Worm (Caenorhabditis elegans): Measurements from ENCODE around the gene glo-3.

glo-3 gene

DNA sequence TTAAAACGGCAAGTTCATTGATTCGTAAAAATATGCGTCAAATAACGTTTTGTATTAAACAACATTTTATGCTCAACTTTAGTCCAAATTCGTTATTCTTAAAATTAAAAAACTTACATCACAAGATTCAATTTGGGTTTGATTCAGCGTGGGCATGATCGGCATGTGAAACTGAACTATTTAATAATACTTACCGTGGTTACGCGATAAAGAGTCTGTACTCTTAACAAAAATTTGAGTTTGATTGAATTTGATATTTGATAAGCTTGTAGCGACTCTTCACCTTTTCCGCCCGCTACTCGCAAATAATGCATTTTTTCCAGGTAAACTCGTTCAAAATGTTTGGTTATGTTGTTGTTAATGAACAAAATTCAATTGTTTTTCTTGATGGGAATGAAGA, at the start of gene glo-3:
Gene glo-3 (plus strand): TSS at position 253 of the 400 bp plus-strand sequence.
- peak; percentile 26 for TF ChIP-seq nhr-28 (tag; optimal IDR thresholded peaks at IDR 0.05)
- no peak for TF ChIP-seq tag-97 (GFP tag; IDR thresholded peaks at IDR 0.05)
- TF ChIP-seq pqm-1 (tag; optimal IDR thresholded peaks at IDR 0.05): peak; percentile 9
- TF ChIP-seq dmd-6 (GFP tag; IDR thresholded peaks at IDR 0.05): peak; percentile 28; the same call in 1 of the 2 replicates
- TF ChIP-seq daf-16 (GFP tag; optimal IDR thresholded peaks at IDR 0.05): no peak
- peak; percentile 21 for TF ChIP-seq daf-16 (tag; optimal IDR thresholded peaks at IDR 0.05)
- peak; percentile 24 for TF ChIP-seq hlh-11 (tag; optimal IDR thresholded peaks at IDR 0.05)
- TF ChIP-seq hlh-30 (tag; optimal IDR thresholded peaks at IDR 0.05; ENCODE audit: insufficient read depth): peak; percentile 53
- TF ChIP-seq lin-38 (GFP tag; IDR thresholded peaks at IDR 0.05): no peak
- peak; percentile 37 for TF ChIP-seq dve-1 (tag; optimal IDR thresholded peaks at IDR 0.05; ENCODE audit: insufficient read depth)

DNA sequence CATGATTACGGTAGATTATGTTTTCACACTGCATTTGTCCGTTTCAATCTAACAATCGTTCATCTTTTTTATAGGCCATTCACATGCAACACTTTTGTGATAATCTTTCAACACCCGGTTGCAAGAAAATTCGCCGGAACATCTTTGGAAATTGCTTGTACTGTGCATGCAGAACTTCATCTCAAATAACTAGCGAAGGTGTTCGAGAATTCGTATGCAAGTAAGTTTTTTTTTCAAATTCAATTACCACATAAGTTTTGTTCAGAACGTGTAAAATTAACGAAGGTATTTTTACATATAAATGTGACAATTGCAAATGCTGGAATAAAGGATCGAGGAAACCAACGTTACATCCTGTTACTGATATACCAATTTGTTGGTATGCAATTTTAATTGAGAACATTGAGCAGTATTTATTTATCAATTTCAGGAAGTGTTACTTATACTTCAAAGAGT, 48.2 kb upstream of the glo-3 start, which contains the start of gene C33D3.3:
Gene C33D3.3 (plus strand): TSS at position 51 of the 456 bp plus-strand sequence.
- TF ChIP-seq nhr-237 (tag; optimal IDR thresholded peaks at IDR 0.05) (no peak), aha-1 (tag) (peak; percentile 95), lin-1 (GFP tag; IDR thresholded peaks at IDR 0.05) (no peak), hif-1 (tag; optimal IDR thresholded peaks at IDR 0.05) (no peak), unc-62 (GFP tag; optimal IDR thresholded peaks at IDR 0.05 in 1 of 2) (peak in 1 of 2 experiments; percentile 63), unc-62 (tag; optimal IDR thresholded peaks at IDR 0.05) (no peak)

DNA sequence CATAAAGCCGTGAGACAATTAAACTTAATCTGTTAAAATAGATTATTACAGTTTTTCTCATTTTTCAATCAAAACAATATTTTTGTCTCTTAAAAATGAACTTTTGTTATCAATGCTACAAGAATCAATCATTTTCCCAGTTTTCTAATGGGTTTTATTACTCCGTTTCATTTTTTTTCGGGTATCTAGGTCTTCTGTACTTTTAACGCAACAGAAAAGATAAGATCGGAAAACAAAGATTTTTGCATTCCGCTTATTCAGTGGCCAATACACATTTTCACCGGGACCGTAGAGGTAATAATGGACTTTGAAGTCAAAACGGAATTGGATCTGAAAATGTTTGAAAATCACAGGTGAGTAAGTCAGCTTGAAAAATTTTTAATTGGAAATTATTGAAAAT, 44.7 kb upstream of the glo-3 start, which contains the start of gene C33D3.4:
Gene C33D3.4 (plus strand): TSS at position 301 of the 400 bp plus-strand sequence.
- TF ChIP-seq Y105C5A.15 (GFP tag; IDR thresholded peaks at IDR 0.05) (no peak), tra-1 (GFP tag; IDR thresholded peaks at IDR 0.05) (no peak), aly-2 (tag; optimal IDR thresholded peaks at IDR 0.05) (no peak), daf-19 (GFP tag; conservative IDR thresholded peaks at IDR 0.05) (no peak), ceh-62 (tag; optimal IDR thresholded peaks at IDR 0.05) (no peak), lin-39 (tag; optimal IDR thresholded peaks at IDR 0.05) (no peak), lir-3 (tag; optimal IDR thresholded peaks at IDR 0.05) (no peak), unc-130 (GFP tag; optimal IDR thresholded peaks at IDR 0.05) (no peak), Y75B8A.6 (GFP tag; IDR thresholded peaks at IDR 0.05) (no peak), madf-9 (GFP tag; conservative IDR thresholded peaks at IDR 0.05) (no peak), dve-1 (tag; optimal IDR thresholded peaks at IDR 0.05; ENCODE audit: insufficient read depth) (no peak), mes-2 (tag; optimal IDR thresholded peaks at IDR 0.05; ENCODE audit: poor library complexity, severe bottlenecking) (no peak), zip-11 (GFP tag; IDR thresholded peaks at IDR 0.05) (no peak), nhr-237 (tag; optimal IDR thresholded peaks at IDR 0.05) (no peak), nhr-10 (tag; optimal IDR thresholded peaks at IDR 0.05) (no peak), fos-1 (tag; optimal IDR thresholded peaks at IDR 0.05) (no peak)

DNA sequence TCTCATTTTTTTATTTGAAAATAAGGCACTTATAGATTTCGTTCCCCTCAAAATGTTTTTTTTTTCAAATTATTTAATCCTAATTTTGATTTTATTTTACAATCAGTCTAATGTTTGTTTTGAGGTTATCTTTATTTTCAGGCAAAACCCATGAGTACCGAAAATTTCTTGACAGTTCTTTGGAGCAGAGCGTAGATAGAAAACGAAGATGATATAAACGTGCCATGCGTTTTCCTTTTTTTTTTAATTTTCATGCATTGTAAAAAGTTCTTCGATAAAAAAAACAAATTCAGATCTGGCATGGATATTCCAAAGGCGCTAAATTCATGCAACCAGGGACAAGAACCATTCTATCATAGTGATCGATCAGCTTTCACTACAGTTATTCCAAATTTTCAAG, 42.5 kb upstream of the glo-3 start, which contains the start of gene C33D3.5:
Gene C33D3.5 (plus strand): TSS at position 301 of the 400 bp plus-strand sequence.
- TF ChIP-seq F49E8.2 (tag; optimal IDR thresholded peaks at IDR 0.05; ENCODE audit: borderline replicate concordance) (no peak), pha-4 (GFP tag; IDR thresholded peaks at IDR 0.05) (no peak), pha-4 (tag; optimal IDR thresholded peaks at IDR 0.05) (no peak), zfp-2 (tag; optimal IDR thresholded peaks at IDR 0.05) (no peak), lsy-2 (tag; optimal IDR thresholded peaks at IDR 0.05) (no peak), nhr-10 (tag; optimal IDR thresholded peaks at IDR 0.05) (no peak), hif-1 (tag; optimal IDR thresholded peaks at IDR 0.05) (no peak), zfp-3 (GFP tag; conservative IDR thresholded peaks at IDR 0.05) (no peak), vab-7 (GFP tag; IDR thresholded peaks at IDR 0.05) (no peak), zag-1 (tag; optimal IDR thresholded peaks at IDR 0.05) (no peak), pqm-1 (tag; optimal IDR thresholded peaks at IDR 0.05) (no peak), dmd-9 (GFP tag; IDR thresholded peaks at IDR 0.05) (no peak), egl-27 (tag; optimal IDR thresholded peaks at IDR 0.05) (no peak), nhr-111 (GFP tag; optimal IDR thresholded peaks at IDR 0.05) (no peak), ces-1 (GFP tag; optimal IDR thresholded peaks at IDR 0.05) (no peak)

Data from whole organism, L4 larva.